Fruit fly (Drosophila melanogaster) whole organism, pupa: ENCODE results near the gene CG10140.

Experiments used
- CG12605 ChIP-seq: fragments of 200-800 bp; sonication (Bioruptor generic); IDR thresholded peaks from 2 replicates; pipeline ENCODE4 v1.3.6; 2022; ENCODE audit warnings: missing biosample characterization, missing genetic modification characterization
- CG15710 ChIP-seq: fragments of 200-800 bp; sonication (Bioruptor generic); optimal IDR thresholded peaks from 2 replicates; lab custom pipeline; 2018; ENCODE audit warnings: missing biosample characterization, mild to moderate bottlenecking, missing genetic modification characterization, moderate library complexity
- CG17806 ChIP-seq: fragments of 200-800 bp; sonication (Bioruptor generic); optimal IDR thresholded peaks from 2 replicates; lab custom pipeline; 2018; ENCODE audit warnings: missing biosample characterization, mild to moderate bottlenecking, missing genetic modification characterization, moderate library complexity
- CG34367 ChIP-seq: fragments of 200-800 bp; sonication (Bioruptor generic); optimal IDR thresholded peaks from 2 replicates; lab custom pipeline; 2018; ENCODE audit warnings: missing biosample characterization, mild to moderate bottlenecking, missing genetic modification characterization
- CG8301 ChIP-seq: fragments of 200-800 bp; sonication (Bioruptor generic); optimal IDR thresholded peaks from 2 replicates; lab custom pipeline; 2018; ENCODE audit warnings: missing biosample characterization, mild to moderate bottlenecking, missing genetic modification characterization
- EcR ChIP-seq: fragments of 200-800 bp; sonication (Bioruptor generic); optimal IDR thresholded peaks from 3 replicates; lab custom pipeline; 2019; ENCODE audit warnings: missing biosample characterization, missing genetic modification characterization, mild to moderate bottlenecking, moderate library complexity, missing genetic modification reagents
- Pif1A ChIP-seq: fragments of 200-800 bp; sonication (Bioruptor generic); optimal IDR thresholded peaks from 3 replicates; lab custom pipeline; 2016; ENCODE audit warnings: missing biosample characterization, missing genetic modification characterization
- Snoo ChIP-seq: fragments of 200-800 bp; sonication (Bioruptor generic); optimal IDR thresholded peaks from 3 replicates; lab custom pipeline; 2017; ENCODE audit warnings: missing biosample characterization, mild to moderate bottlenecking, missing genetic modification characterization, inconsistent platforms

DNA sequence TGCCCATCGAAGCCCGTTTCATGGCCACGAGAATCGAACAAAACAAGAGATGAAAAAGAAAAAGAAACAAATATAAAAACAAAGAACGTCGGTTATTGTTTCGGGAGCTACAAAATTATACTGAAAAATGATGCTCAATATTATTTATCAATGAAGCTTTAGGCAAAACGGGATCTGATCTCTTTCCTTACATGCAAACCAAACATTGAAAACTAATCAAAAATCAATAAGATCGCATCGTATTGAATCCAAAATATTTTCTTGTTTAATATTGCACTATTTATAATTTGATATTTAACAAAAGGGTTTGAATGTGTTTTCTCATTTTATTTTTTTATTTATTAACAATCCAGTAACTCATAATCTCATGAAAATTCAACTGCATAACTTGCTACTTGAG, 14.7 kb downstream of the CG10140 start, which contains the start of gene CG14106:
- TF ChIP-seq CG8301 (tag; lab: Kevin White, UChicago) (no peak), CG12605 (no peak), CG17806 (no peak), EcR (GFP tag; lab: Kevin White, UChicago) (no peak), Pif1A (GFP tag; lab: Kevin White, UChicago) (no peak), CG34367 (tag; lab: Kevin White, UChicago) (no peak), Snoo (tag; lab: Kevin White, UChicago) (no peak), CG15710 (tag; lab: Kevin White, UChicago) (no peak)
